Fruit fly (Drosophila melanogaster) whole organism, prepupa: Measurements from ENCODE around the gene CG4004.
A peak's percentile ranks its signal among the peaks of the same experiment; 100 is the strongest.

Source experiments
- Blimp-1 ChIP-seq: fragments of 200-800 bp; sonication (Bioruptor generic); optimal IDR thresholded peaks from 3 replicates; lab custom pipeline; 2017; ENCODE audit warnings: missing biosample characterization, missing genetic modification characterization, mild to moderate bottlenecking, moderate library complexity, missing genetic modification reagents
- CG10631 ChIP-seq: fragments of 200-800 bp; sonication (Bioruptor generic); optimal IDR thresholded peaks from 2 replicates; lab custom pipeline; 2016; ENCODE audit warnings: missing biosample characterization, missing genetic modification characterization
- CG11294 ChIP-seq: fragments of 200-800 bp; sonication (Bioruptor generic); IDR thresholded peaks from 2 replicates; pipeline ENCODE4 v1.3.6; 2022; ENCODE audit warnings: missing biosample characterization, missing genetic modification characterization
- CG11762 ChIP-seq: fragments of 200-800 bp; sonication (Bioruptor generic); optimal IDR thresholded peaks from 3 replicates; lab custom pipeline; 2016; ENCODE audit warnings: missing biosample characterization, missing genetic modification characterization; ENCODE audit not compliant: insufficient read depth
- CG11902 ChIP-seq: fragments of 200-800 bp; sonication (Bioruptor generic); optimal IDR thresholded peaks from 3 replicates; lab custom pipeline; 2016; ENCODE audit warnings: missing biosample characterization, missing genetic modification characterization
- CG15336 ChIP-seq: fragments of 200-800 bp; sonication (Bioruptor generic); IDR thresholded peaks from 2 replicates; pipeline ENCODE4 v1.3.6; 2022; ENCODE audit warnings: missing biosample characterization, missing genetic modification characterization
- CG1621 ChIP-seq: fragments of 200-800 bp; sonication (Bioruptor generic); optimal IDR thresholded peaks from 3 replicates; lab custom pipeline; 2018; ENCODE audit warnings: missing biosample characterization, mild to moderate bottlenecking, missing genetic modification characterization
- CG3032 ChIP-seq: fragments of 200-800 bp; optimal IDR thresholded peaks from 2 replicates; lab custom pipeline; 2019; ENCODE audit warnings: missing biosample characterization, mild to moderate bottlenecking, missing genetic modification characterization, moderate library complexity
- CG32006 ChIP-seq: fragments of 200-800 bp; sonication (Bioruptor generic); optimal IDR thresholded peaks from 3 replicates; lab custom pipeline; 2017; ENCODE audit warnings: missing biosample characterization, mild to moderate bottlenecking, missing genetic modification characterization
- CG34406 ChIP-seq: fragments of 200-800 bp; sonication (Bioruptor generic); optimal IDR thresholded peaks from 3 replicates; lab custom pipeline; 2016; ENCODE audit warnings: missing biosample characterization, missing genetic modification characterization
- CG3919 ChIP-seq: fragments of 200-800 bp; sonication (Bioruptor generic); optimal IDR thresholded peaks from 3 replicates; lab custom pipeline; 2016; ENCODE audit warnings: missing biosample characterization, missing genetic modification characterization
- CG6163 ChIP-seq: fragments of 200-800 bp; sonication (Bioruptor generic); IDR thresholded peaks from 3 replicates; pipeline ENCODE4 v1.3.6; 2022; ENCODE audit warnings: missing biosample characterization, missing genetic modification characterization
- CG6276 ChIP-seq: fragments of 200-800 bp; sonication (Bioruptor generic); optimal IDR thresholded peaks from 2 replicates; lab custom pipeline; 2017; ENCODE audit warnings: missing biosample characterization, mild to moderate bottlenecking, missing genetic modification characterization
- CG6792 ChIP-seq: fragments of 200-800 bp; sonication (Bioruptor generic); optimal IDR thresholded peaks from 3 replicates; lab custom pipeline; 2016; ENCODE audit warnings: missing biosample characterization, missing genetic modification characterization
- CG6808 ChIP-seq: fragments of 200-800 bp; sonication (Bioruptor generic); optimal IDR thresholded peaks from 3 replicates; lab custom pipeline; 2017; ENCODE audit warnings: missing biosample characterization, missing genetic modification characterization, mild to moderate bottlenecking, moderate library complexity, missing genetic modification reagents
- CG6854 ChIP-seq: fragments of 200-800 bp; sonication (Bioruptor generic); optimal IDR thresholded peaks from 2 replicates; lab custom pipeline; 2017; ENCODE audit warnings: missing biosample characterization, mild to moderate bottlenecking, missing genetic modification characterization
- CG7368 ChIP-seq: fragments of 200-800 bp; sonication (Bioruptor generic); optimal IDR thresholded peaks from 3 replicates; lab custom pipeline; 2016; ENCODE audit warnings: missing biosample characterization, missing genetic modification characterization
- CG8119 ChIP-seq: fragments of 200-800 bp; sonication (Bioruptor generic); IDR thresholded peaks from 3 replicates; pipeline ENCODE4 v1.3.6; 2022; ENCODE audit warnings: missing biosample characterization, missing genetic modification characterization
- CG8319 ChIP-seq: fragments of 200-800 bp; sonication (Bioruptor generic); optimal IDR thresholded peaks from 3 replicates; lab custom pipeline; 2016; ENCODE audit warnings: missing biosample characterization, missing genetic modification characterization
- CG9139 ChIP-seq: fragments of 200-800 bp; sonication (Bioruptor generic); optimal IDR thresholded peaks from 3 replicates; lab custom pipeline; 2017; ENCODE audit warnings: missing biosample characterization, mild to moderate bottlenecking, missing genetic modification characterization
- Eip75B ChIP-seq: fragments of 200-800 bp; sonication (Bioruptor generic); optimal IDR thresholded peaks from 3 replicates; lab custom pipeline; 2016; ENCODE audit warnings: missing biosample characterization, missing genetic modification characterization
- Eip93F ChIP-seq: fragments of 200-800 bp; sonication (Bioruptor generic); optimal IDR thresholded peaks from 2 replicates; lab custom pipeline; 2016; ENCODE audit warnings: missing biosample characterization, mild to moderate bottlenecking, missing genetic modification characterization
- Ets21C ChIP-seq: fragments of 200-800 bp; sonication (Bioruptor generic); optimal IDR thresholded peaks from 3 replicates; lab custom pipeline; 2016; ENCODE audit warnings: missing biosample characterization, missing genetic modification characterization
- Gug ChIP-seq: fragments of 200-800 bp; sonication (Bioruptor generic); IDR thresholded peaks from 2 replicates; pipeline ENCODE4 v1.3.6; 2022; ENCODE audit warnings: missing biosample characterization, missing genetic modification characterization
- Hr38 ChIP-seq: sonication (Bioruptor generic); optimal IDR thresholded peaks from 2 replicates; lab custom pipeline; 2016; ENCODE audit warnings: missing biosample characterization, missing genetic modification characterization
- Hr39 ChIP-seq: fragments of 200-800 bp; sonication (Bioruptor generic); optimal IDR thresholded peaks from 2 replicates; lab custom pipeline; 2016; ENCODE audit warnings: missing biosample characterization, missing genetic modification characterization
- Hr4 ChIP-seq: fragments of 200-800 bp; sonication (Bioruptor generic); optimal IDR thresholded peaks from 3 replicates; lab custom pipeline; 2016; ENCODE audit warnings: missing biosample characterization, missing genetic modification characterization
- Lpt ChIP-seq: fragments of 200-800 bp; sonication (Bioruptor generic); optimal IDR thresholded peaks from 3 replicates; lab custom pipeline; 2016; ENCODE audit warnings: missing biosample characterization, missing genetic modification characterization
- Met ChIP-seq: fragments of 200-800 bp; sonication (Bioruptor generic); optimal IDR thresholded peaks from 3 replicates; lab custom pipeline; 2016; ENCODE audit warnings: missing biosample characterization, missing genetic modification characterization
- Smox ChIP-seq: fragments of 200-800 bp; sonication (Bioruptor generic); optimal IDR thresholded peaks from 3 replicates; lab custom pipeline; 2016; ENCODE audit warnings: missing biosample characterization, missing genetic modification characterization
- Sox14 ChIP-seq: fragments of 200-800 bp; sonication (Bioruptor generic); optimal IDR thresholded peaks from 3 replicates; lab custom pipeline; 2016; ENCODE audit warnings: missing biosample characterization, missing genetic modification characterization
- achi ChIP-seq: fragments of 200-800 bp; sonication (Bioruptor generic); optimal IDR thresholded peaks from 3 replicates; lab custom pipeline; 2016; ENCODE audit warnings: missing biosample characterization, missing genetic modification characterization
- acj6 ChIP-seq: fragments of 200-800 bp; sonication (Bioruptor generic); optimal IDR thresholded peaks from 3 replicates; lab custom pipeline; 2016; ENCODE audit warnings: missing biosample characterization, missing genetic modification characterization
- cyc ChIP-seq: fragments of 200-800 bp; sonication (Bioruptor generic); optimal IDR thresholded peaks from 3 replicates; lab custom pipeline; 2016; ENCODE audit warnings: missing biosample characterization, missing genetic modification characterization
- dac ChIP-seq: fragments of 200-800 bp; sonication (Bioruptor generic); optimal IDR thresholded peaks from 2 replicates; lab custom pipeline; 2017; ENCODE audit warnings: missing biosample characterization, mild to moderate bottlenecking, missing genetic modification characterization
- dsx ChIP-seq: fragments of 200-800 bp; optimal IDR thresholded peaks from 3 replicates; lab custom pipeline; 2019; ENCODE audit warnings: missing biosample characterization, mild to moderate bottlenecking, missing genetic modification characterization, moderate library complexity; ENCODE audit not compliant: poor library complexity, severe bottlenecking
- eg ChIP-seq: fragments of 200-800 bp; sonication (Bioruptor generic); IDR thresholded peaks from 3 replicates; pipeline ENCODE4 v1.3.6; 2022; ENCODE audit warnings: missing biosample characterization, missing genetic modification characterization
- fd59A ChIP-seq: fragments of 200-800 bp; sonication (Bioruptor generic); optimal IDR thresholded peaks from 2 replicates; lab custom pipeline; 2017; ENCODE audit warnings: missing biosample characterization, mild to moderate bottlenecking, missing genetic modification characterization, missing genetic modification reagents
- fd85E ChIP-seq: fragments of 200-800 bp; sonication (Bioruptor generic); optimal IDR thresholded peaks from 3 replicates; lab custom pipeline; 2016; ENCODE audit warnings: missing biosample characterization, missing genetic modification characterization
- fkh ChIP-seq: fragments of 200-800 bp; sonication (Bioruptor generic); optimal IDR thresholded peaks from 3 replicates; lab custom pipeline; 2017; ENCODE audit warnings: missing biosample characterization, mild to moderate bottlenecking, missing genetic modification characterization, moderate library complexity
- lz ChIP-seq: fragments of 200-800 bp; sonication (Bioruptor generic); optimal IDR thresholded peaks from 3 replicates; lab custom pipeline; 2016; ENCODE audit warnings: missing biosample characterization, missing genetic modification characterization
- net ChIP-seq: fragments of 200-800 bp; sonication (Bioruptor generic); optimal IDR thresholded peaks from 3 replicates; lab custom pipeline; 2016; ENCODE audit warnings: missing biosample characterization, missing genetic modification characterization
- pdm3 ChIP-seq: fragments of 200-800 bp; sonication (Bioruptor generic); optimal IDR thresholded peaks from 3 replicates; lab custom pipeline; 2016; ENCODE audit warnings: missing biosample characterization, missing genetic modification characterization
- salr ChIP-seq, 2 experiments: fragments of 200-800 bp; sonication (Bioruptor generic); optimal IDR thresholded peaks; 3 replicates each; lab custom pipeline; 2016 to 2018; ENCODE audit warnings: missing biosample characterization in 2 of 2, missing genetic modification characterization in 2 of 2, mild to moderate bottlenecking in 1 of 2
- spab ChIP-seq: fragments of 200-800 bp; sonication (Bioruptor generic); optimal IDR thresholded peaks from 2 replicates; lab custom pipeline; 2017; ENCODE audit warnings: missing biosample characterization, mild to moderate bottlenecking, missing genetic modification characterization, missing genetic modification reagents
- ss ChIP-seq, 2 experiments: fragments of 200-800 bp; sonication (Bioruptor generic); optimal IDR thresholded peaks; 2 replicates in 1 of 2; 3 replicates in 1 of 2; lab custom pipeline; 2017 to 2018; ENCODE audit warnings: mild to moderate bottlenecking in 2 of 2, missing biosample characterization in 2 of 2, missing genetic modification characterization in 2 of 2, moderate library complexity in 1 of 2
- svp ChIP-seq: fragments of 200-800 bp; sonication (Bioruptor generic); peaks from one replicate; lab custom pipeline; 2016; ENCODE audit warnings: missing biosample characterization, missing genetic modification characterization

The CG4004 gene

dm6 chrX:12718625-12719024 lies 25.4 kb upstream of the CG4004 start:
- TF ChIP-seq Eip75B (GFP tag; lab: Kevin White, UChicago) (no peak), lz (GFP tag; lab: Kevin White, UChicago) (no peak), CG3919 (GFP tag; lab: Kevin White, UChicago) (no peak), eg (GFP tag; lab: Robert Waterston, UW) (no peak), CG11294 (GFP tag; lab: Robert Waterston, UW) (no peak), Hr4 (GFP tag; lab: Kevin White, UChicago) (no peak), Smox (GFP tag; lab: Kevin White, UChicago) (no peak), CG6276 (GFP tag; lab: Kevin White, UChicago) (no peak), CG34406 (GFP tag; lab: Kevin White, UChicago) (no peak), Gug (GFP tag; lab: Robert Waterston, UW) (no peak), Eip93F (GFP tag; lab: Kevin White, UChicago) (no peak), CG32006 (GFP tag; lab: Kevin White, UChicago) (no peak), dac (no peak), CG1621 (no peak)

dm6 chrX:12719152-12719779 lies 24.7 kb upstream of the CG4004 start:
- TF ChIP-seq CG8119 (peak; percentile 85), net (GFP tag; lab: Kevin White, UChicago) (peak; percentile 85), fd59A (peak; percentile 87), Smox (GFP tag; lab: Kevin White, UChicago) (peak; percentile 83), salr (GFP tag; optimal IDR thresholded peaks at IDR 0.05; lab: Kevin White, UChicago) (peak; percentile 69 to 87), CG32006 (GFP tag; lab: Kevin White, UChicago) (peak; percentile 88), spab (peak; percentile 85), CG15336 (GFP tag; lab: Robert Waterston, UW) (peak; percentile 81), cyc (peak; percentile 87), CG7368 (peak; percentile 84), CG3919 (GFP tag; lab: Kevin White, UChicago) (peak; percentile 91), svp (peak; percentile 90), CG6808 (GFP tag; lab: Kevin White, UChicago) (peak; percentile 86), acj6 (peak; percentile 88), Ets21C (GFP tag; lab: Kevin White, UChicago) (peak; percentile 76), fd85E (peak; percentile 67), CG11762 (peak; percentile 87), Blimp-1 (GFP tag; lab: Kevin White, UChicago) (peak; percentile 41), dsx (GFP tag; lab: Kevin White, UChicago) (peak; percentile 76), eg (GFP tag; lab: Robert Waterston, UW) (peak; percentile 86), Hr39 (GFP tag; lab: Kevin White, UChicago) (peak; percentile 88), Met (peak; percentile 86), CG9139 (peak; percentile 71), pdm3 (peak; percentile 88), CG8319 (GFP tag; lab: Kevin White, UChicago) (peak; percentile 82), dac (peak; percentile 79), Lpt (peak; percentile 78), achi (GFP tag; lab: Kevin White, UChicago) (peak; percentile 86), Eip75B (GFP tag; lab: Kevin White, UChicago) (peak; percentile 90), CG10631 (peak; percentile 87), CG6792 (GFP tag; lab: Kevin White, UChicago) (peak; percentile 88), CG6276 (GFP tag; lab: Kevin White, UChicago) (peak; percentile 75), CG6854 (GFP tag; lab: Kevin White, UChicago) (peak; percentile 2), Hr38 (GFP tag; lab: Kevin White, UChicago) (no peak), CG6163 (GFP tag; lab: Robert Waterston, UW) (peak; percentile 94), fkh (GFP tag; lab: Kevin White, UChicago) (no peak), Gug (GFP tag; lab: Robert Waterston, UW) (peak; percentile 67), CG3032 (tag; lab: Kevin White, UChicago) (peak; percentile 85), CG11902 (GFP tag; lab: Kevin White, UChicago) (peak; percentile 80), ss (GFP tag; optimal IDR thresholded peaks at IDR 0.05; lab: Kevin White, UChicago) (peak; percentile 79 to 87), Sox14 (GFP tag; lab: Kevin White, UChicago) (peak; percentile 86), Eip93F (GFP tag; lab: Kevin White, UChicago) (peak; percentile 24), Hr4 (GFP tag; lab: Kevin White, UChicago) (peak; percentile 82)
